Fruit fly (Drosophila melanogaster): Measurements from ENCODE around the gene Mpi.

The Mpi gene

DNA sequence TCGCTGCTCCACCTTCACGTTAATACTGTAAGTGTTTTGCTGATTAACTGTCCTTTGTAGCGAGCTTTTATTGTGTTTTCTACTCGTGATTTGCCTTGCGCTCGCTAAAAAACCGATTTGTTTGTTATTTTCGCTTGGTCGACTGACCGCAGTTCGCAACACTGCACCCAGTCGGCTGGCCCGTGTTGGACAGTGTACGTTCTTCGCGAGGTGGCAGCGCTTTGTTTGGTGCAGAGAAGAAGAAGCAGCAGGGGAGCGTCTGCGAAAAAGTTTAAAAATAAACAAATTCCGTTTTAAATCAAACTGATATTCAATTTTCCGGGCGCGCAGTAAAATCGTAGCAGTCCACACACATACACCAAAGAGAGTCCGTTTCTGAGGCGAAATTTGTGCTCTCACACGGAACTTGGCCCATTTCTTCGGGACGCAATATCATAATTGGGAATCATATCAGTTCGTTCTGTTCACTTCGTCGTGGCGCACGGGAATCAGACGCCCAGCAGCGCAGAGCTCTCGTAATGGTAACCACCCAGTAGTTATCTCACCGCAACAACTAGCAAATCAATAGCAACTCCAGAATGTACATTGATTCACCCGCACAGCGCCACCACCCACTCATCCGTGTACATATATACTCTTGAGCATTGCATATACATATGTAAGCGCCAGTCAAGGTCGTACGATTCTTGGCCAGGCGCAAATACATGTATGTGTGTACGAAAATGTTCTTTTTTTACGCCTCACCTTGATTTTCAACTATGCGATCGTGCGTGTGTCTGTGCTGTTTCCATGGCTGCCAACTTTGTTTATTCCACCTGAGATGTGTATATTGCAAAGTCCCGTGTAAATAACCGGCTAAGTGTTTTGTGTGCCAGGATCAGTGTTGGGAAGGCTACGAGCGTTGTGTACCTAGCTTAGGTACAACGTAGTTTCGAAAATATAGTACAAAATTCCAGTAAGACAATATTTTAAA, 8.5 kb downstream of the Mpi start, which contains the start of gene Naa80:
Gene Naa80, plus strand, starts transcription at position 215 of the 973 bp plus-strand sequence.
- no peak for TF ChIP-seq CG12605 (GFP tag; IDR thresholded peaks at IDR 0.05)
- peak; percentile 44 for TF ChIP-seq Snoo (tag; optimal IDR thresholded peaks at IDR 0.05)
- TF ChIP-seq CG15710 (tag; optimal IDR thresholded peaks at IDR 0.05): peak; percentile 41
- TF ChIP-seq Pif1B (GFP tag; optimal IDR thresholded peaks at IDR 0.05): no peak
- TF ChIP-seq gl (tag; optimal IDR thresholded peaks at IDR 0.05): peak; percentile 62
- peak; percentile 80 for TF ChIP-seq Pif1A (GFP tag; optimal IDR thresholded peaks at IDR 0.05)
- peak; percentile 8 for TF ChIP-seq CG17806 (tag; optimal IDR thresholded peaks at IDR 0.05)
- TF ChIP-seq CG34367 (tag; optimal IDR thresholded peaks at IDR 0.05): peak; percentile 57
- TF ChIP-seq CG8301 (tag; optimal IDR thresholded peaks at IDR 0.05): peak; percentile 32
- TF ChIP-seq rn (GFP tag; IDR thresholded peaks at IDR 0.05): peak; percentile 48; the same call in 1 of the 2 replicates
- TF ChIP-seq CG13204 (GFP tag; optimal IDR thresholded peaks at IDR 0.05): no peak
- TF ChIP-seq CG4496 (GFP tag; IDR thresholded peaks at IDR 0.05): peak; percentile 37; the same call in 1 of the 3 replicates
- no peak for TF ChIP-seq D1 (tag; optimal IDR thresholded peaks at IDR 0.05)
- TF ChIP-seq fd96Ca (GFP tag; IDR thresholded peaks at IDR 0.05): 0 out of 3 replicates have a peak, but pooled peaks have one; percentile 39
- TF ChIP-seq CG9948 (tag; optimal IDR thresholded peaks at IDR 0.05): no peak
- TF ChIP-seq CG8159 (tag; optimal IDR thresholded peaks at IDR 0.05): peak; percentile 15
- TF ChIP-seq CG10348 (GFP tag; IDR thresholded peaks at IDR 0.05): no peak
- TF ChIP-seq CG32121 (GFP tag; IDR thresholded peaks at IDR 0.05): no peak
- peak; percentile 52 for TF ChIP-seq Ets98B (GFP tag; IDR thresholded peaks at IDR 0.05)
- TF ChIP-seq CG14655 (GFP tag; optimal IDR thresholded peaks at IDR 0.05): no peak
- peak; percentile 79 for TF ChIP-seq EcR (GFP tag; optimal IDR thresholded peaks at IDR 0.05)

DNA sequence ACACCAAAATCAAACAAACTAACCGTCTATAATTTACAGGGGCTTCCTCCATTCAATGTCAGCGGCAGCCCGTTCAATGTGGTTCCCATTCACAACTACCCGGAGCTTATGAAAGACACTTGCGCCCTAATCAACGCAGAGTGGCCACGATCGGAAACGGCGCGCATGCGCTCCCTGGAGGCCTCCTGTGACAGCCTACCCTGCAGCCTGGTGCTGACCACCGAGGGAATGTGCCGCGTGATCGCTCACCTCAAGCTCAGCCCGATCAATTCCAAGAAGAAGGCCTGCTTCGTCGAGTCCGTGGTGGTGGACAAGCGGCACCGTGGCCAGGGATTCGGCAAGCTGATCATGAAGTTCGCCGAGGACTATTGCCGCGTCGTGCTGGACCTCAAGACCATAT, 9.5 kb downstream of the Mpi start, which contains the start of gene MED6:
Gene MED6, minus strand, starts transcription at position 101 of the 400 bp plus-strand sequence.
- TF ChIP-seq CG8301 (tag; optimal IDR thresholded peaks at IDR 0.05): no peak
- no peak for TF ChIP-seq Pif1A (GFP tag; optimal IDR thresholded peaks at IDR 0.05)
- no peak for TF ChIP-seq CG9948 (tag; optimal IDR thresholded peaks at IDR 0.05)
- TF ChIP-seq CG4496 (GFP tag; IDR thresholded peaks at IDR 0.05): no peak

- no peak for TF ChIP-seq CG12605 (GFP tag; IDR thresholded peaks at IDR 0.05)
- peak; percentile 46; the same call in 1 of the 2 replicates for TF ChIP-seq CG32121 (GFP tag; IDR thresholded peaks at IDR 0.05)
These were observed 10.7 kb downstream of the Mpi start for dm6 chr3R:9770127-9770526.

dm6 chr3R:9771519-9771972, 12.1 kb downstream of the Mpi start, which contains the start of gene CG9471:
Gene CG9471, minus strand, starts transcription at chr3R:9771542.
- TF ChIP-seq CG10348 (GFP tag; IDR thresholded peaks at IDR 0.05) (peak; percentile 59), CG32121 (GFP tag; IDR thresholded peaks at IDR 0.05) (peak; percentile 91), CG17806 (tag; optimal IDR thresholded peaks at IDR 0.05) (peak; percentile 93), Ets98B (GFP tag; IDR thresholded peaks at IDR 0.05) (peak; percentile 95), CG34367 (tag; optimal IDR thresholded peaks at IDR 0.05) (peak; percentile 89), Snoo (tag; optimal IDR thresholded peaks at IDR 0.05) (peak; percentile 92), gl (tag; optimal IDR thresholded peaks at IDR 0.05) (peak; percentile 77), rn (GFP tag; IDR thresholded peaks at IDR 0.05) (peak; percentile 82), EcR (GFP tag; optimal IDR thresholded peaks at IDR 0.05) (peak; percentile 25), D1 (tag; optimal IDR thresholded peaks at IDR 0.05) (no peak), CG8159 (tag; optimal IDR thresholded peaks at IDR 0.05) (peak; percentile 91), Pif1B (GFP tag; optimal IDR thresholded peaks at IDR 0.05) (peak; percentile 93), CG13204 (GFP tag; optimal IDR thresholded peaks at IDR 0.05) (no peak), Pif1A (GFP tag; optimal IDR thresholded peaks at IDR 0.05) (peak; percentile 95), CG14655 (GFP tag; optimal IDR thresholded peaks at IDR 0.05) (no peak), CG4496 (GFP tag; IDR thresholded peaks at IDR 0.05) (peak; percentile 97), CG15710 (tag; optimal IDR thresholded peaks at IDR 0.05) (peak; percentile 91), CG8301 (tag; optimal IDR thresholded peaks at IDR 0.05) (peak; percentile 91), CG12605 (GFP tag; IDR thresholded peaks at IDR 0.05) (peak; percentile 94), fd96Ca (GFP tag; IDR thresholded peaks at IDR 0.05) (peak; percentile 42; the same call in 1 of the 3 replicates), CG9948 (tag; optimal IDR thresholded peaks at IDR 0.05) (peak; percentile 89)

dm6 chr3R:9774147-9774546, 14.7 kb downstream of the Mpi start, which contains the start of gene Whamy:
Gene Whamy, minus strand, starts transcription at chr3R:9774419.
- TF ChIP-seq CG4496 (GFP tag; IDR thresholded peaks at IDR 0.05) (no peak), CG9948 (tag; optimal IDR thresholded peaks at IDR 0.05) (no peak), CG14655 (GFP tag; optimal IDR thresholded peaks at IDR 0.05) (no peak), CG13204 (GFP tag; optimal IDR thresholded peaks at IDR 0.05) (no peak), EcR (GFP tag; optimal IDR thresholded peaks at IDR 0.05) (no peak), CG8301 (tag; optimal IDR thresholded peaks at IDR 0.05) (no peak), CG12605 (GFP tag; IDR thresholded peaks at IDR 0.05) (no peak), CG8159 (tag; optimal IDR thresholded peaks at IDR 0.05) (no peak), CG15710 (tag; optimal IDR thresholded peaks at IDR 0.05) (no peak), fd96Ca (GFP tag; IDR thresholded peaks at IDR 0.05) (no peak), Pif1A (GFP tag; optimal IDR thresholded peaks at IDR 0.05) (no peak), CG32121 (GFP tag; IDR thresholded peaks at IDR 0.05) (no peak), CG10348 (GFP tag; IDR thresholded peaks at IDR 0.05) (no peak), gl (tag; optimal IDR thresholded peaks at IDR 0.05) (no peak), Snoo (tag; optimal IDR thresholded peaks at IDR 0.05) (no peak)

Measured in whole organism, pupa.